Worm (Caenorhabditis elegans) whole organism, young adult: ENCODE measurements around the gene R13A5.15.

Experiments
- atf-7 ChIP-seq: sonication (generic microtip); optimal IDR thresholded peaks from 2 replicates; lab custom pipeline; 2017; ENCODE audit warnings: mild to moderate bottlenecking, missing genetic modification characterization, missing compliant biosample characterization
- attf-5 ChIP-seq: fragments of 200-800 bp; sonication (Bioruptor generic); optimal IDR thresholded peaks from 2 replicates; lab custom pipeline; 2018; ENCODE audit warnings: mild to moderate bottlenecking, missing genetic modification characterization, missing compliant biosample characterization
- cebp-2 ChIP-seq: fragments of 200-800 bp; sonication (Bioruptor generic); IDR thresholded peaks from 2 replicates; pipeline ENCODE4 v1.3.6; 2022; ENCODE audit warnings: missing genetic modification characterization, missing compliant biosample characterization
- dpl-1 ChIP-seq: fragments of 150-350 bp; optimal IDR thresholded peaks from 2 replicates; lab custom pipeline; 2014; ENCODE audit warnings: missing biosample characterization, missing genetic modification reagents, missing genetic modification characterization
- lin-35 ChIP-seq, 3 experiments: fragments of 150-350 bp in 2 of 3; sonication (generic microtip) in 1 of 3; optimal IDR thresholded peaks; 2 replicates each; lab custom pipeline; 2014 to 2018; ENCODE audit warnings: missing biosample characterization in 3 of 3, missing genetic modification characterization in 3 of 3, missing genetic modification reagents in 3 of 3
- madf-10 ChIP-seq: sonication (generic microtip); optimal IDR thresholded peaks from 2 replicates; lab custom pipeline; 2016; ENCODE audit warnings: mild to moderate bottlenecking, missing genetic modification characterization, missing compliant biosample characterization
- pha-4 ChIP-seq: fragments of 150-350 bp; sonication (generic microtip); optimal IDR thresholded peaks from 2 replicates; lab custom pipeline; 2014; ENCODE audit warnings: missing biosample characterization, missing genetic modification reagents, missing genetic modification characterization
- repo-1 ChIP-seq: sonication (generic microtip); optimal IDR thresholded peaks from 2 replicates; lab custom pipeline; 2017; ENCODE audit warnings: mild to moderate bottlenecking, missing genetic modification characterization, missing compliant biosample characterization
- sdz-38 ChIP-seq: sonication (generic microtip); optimal IDR thresholded peaks from 2 replicates; lab custom pipeline; 2016; ENCODE audit warnings: missing genotype, missing genetic modification characterization, missing compliant biosample characterization
- snpc-1.1 ChIP-seq: sonication (generic microtip); optimal IDR thresholded peaks from 2 replicates; lab custom pipeline; 2017; ENCODE audit warnings: missing genetic modification characterization, mild to moderate bottlenecking, missing compliant biosample characterization, antibody characterized with exemption, moderate library complexity, missing genotype, missing genetic modification reagents; ENCODE audit not compliant: insufficient read depth
- snpc-4 ChIP-seq, 5 experiments: fragments of 150-350 bp in 1 of 5; sonication (generic microtip) in 4 of 5; optimal IDR thresholded peaks; 2 replicates each; lab custom pipeline; 2014 to 2018; ENCODE audit warnings: missing genetic modification characterization in 5 of 5, missing biosample characterization in 3 of 5, antibody characterized with exemption in 2 of 5, mild to moderate bottlenecking in 2 of 5, missing compliant biosample characterization in 2 of 5, missing genotype in 2 of 5, moderate library complexity in 2 of 5, missing genetic modification reagents in 1 of 5
- unc-130 ChIP-seq: sonication (generic microtip); optimal IDR thresholded peaks from 2 replicates; lab custom pipeline; 2016; ENCODE audit warnings: missing genetic modification reagents, missing genetic modification characterization, missing compliant biosample characterization
- unc-62 ChIP-seq: fragments of 150-350 bp; optimal IDR thresholded peaks from 2 replicates; lab custom pipeline; 2014; ENCODE audit warnings: missing biosample characterization, missing genetic modification reagents, missing genetic modification characterization

ce11 chrIII:7542037-7542436 is 46.1 kb downstream of the R13A5.15 start:
- no peak for TF ChIP-seq repo-1 (tag; lab: Kevin White, UChicago)
- TF ChIP-seq atf-7 (tag; lab: Kevin White, UChicago), result no peak
- no peak for TF ChIP-seq unc-62 (GFP tag; lab: Kevin White, UChicago)
- TF ChIP-seq madf-10 (tag; lab: Kevin White, UChicago), result no peak
- TF ChIP-seq snpc-4 (GFP tag; optimal IDR thresholded peaks at IDR 0.05; lab: Kevin White, UChicago), result no peak
- TF ChIP-seq snpc-4 (tag; optimal IDR thresholded peaks at IDR 0.05; lab: Kevin White, UChicago), result no peak
- TF ChIP-seq pha-4 (tag; lab: Kevin White, UChicago), result no peak
- no peak for TF ChIP-seq attf-5 (GFP tag; lab: Kevin White, UChicago)
- no peak for TF ChIP-seq snpc-1.1
- no peak for TF ChIP-seq cebp-2 (GFP tag; lab: Robert Waterston, UW)
- TF ChIP-seq dpl-1 (GFP tag; lab: Kevin White, UChicago), result no peak
- no peak for TF ChIP-seq unc-130 (GFP tag; lab: Kevin White, UChicago)
- no peak for TF ChIP-seq lin-35 (GFP tag; optimal IDR thresholded peaks at IDR 0.05; lab: Kevin White, UChicago)
- no peak for TF ChIP-seq sdz-38 (tag; lab: Kevin White, UChicago)
